Worm (Caenorhabditis elegans): ENCODE measurements around the gene ctsa-1.2.

The ctsa-1.2 gene

DNA sequence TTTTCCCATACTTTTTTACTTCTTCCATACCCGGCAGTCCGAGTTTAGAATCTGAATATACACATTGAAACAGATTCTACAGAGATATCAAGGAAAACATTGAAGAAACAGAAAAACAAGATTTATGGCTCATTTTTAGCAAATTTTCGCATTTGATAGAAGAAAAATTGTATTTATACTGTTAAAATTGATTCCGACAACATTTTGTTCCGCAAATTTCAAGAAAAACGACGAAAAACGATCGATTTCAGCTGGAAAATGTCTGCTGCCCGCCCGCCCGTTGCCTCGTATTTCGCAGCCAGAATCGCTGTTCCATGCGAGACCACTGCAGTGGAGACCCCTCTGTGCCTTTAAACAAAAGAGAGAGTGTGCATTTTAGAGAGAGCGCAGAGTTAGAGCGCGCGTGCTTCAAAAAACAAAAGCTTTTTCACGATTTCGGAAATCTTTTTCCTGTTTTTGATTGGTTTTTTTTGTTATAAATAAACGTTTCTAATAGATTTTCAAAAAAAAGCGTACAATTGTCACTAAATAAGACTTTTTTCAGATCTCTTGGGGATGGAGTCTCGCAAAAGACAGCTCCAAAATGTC lies 38.8 kb downstream of the ctsa-1.2 start, which contains the start of the genes patr-1 and dna-2 (continued):
- TF ChIP-seq madf-6 (GFP tag; IDR thresholded peaks at IDR 0.05) (peak; percentile 57), ama-1 (optimal IDR thresholded peaks at IDR 0.05) (no peak), ama-1 (GFP tag; optimal IDR thresholded peaks at IDR 0.05) (no peak), hlh-12 (tag; optimal IDR thresholded peaks at IDR 0.05) (no peak), unc-130 (GFP tag; optimal IDR thresholded peaks at IDR 0.05) (no peak), ztf-26 (tag; optimal IDR thresholded peaks at IDR 0.05) (no peak), ceh-58 (GFP tag; IDR thresholded peaks at IDR 0.05) (no peak), T26A5.8 (tag; optimal IDR thresholded peaks at IDR 0.05) (no peak), dpff-1 (tag; optimal IDR thresholded peaks at IDR 0.05) (no peak), nhr-90 (tag; optimal IDR thresholded peaks at IDR 0.05) (no peak), ZK185.1 (tag; optimal IDR thresholded peaks at IDR 0.05; ENCODE audit: poor library complexity, severe bottlenecking) (no peak), pbrm-1 (GFP tag; IDR thresholded peaks at IDR 0.05) (no peak), tbx-9 (tag; optimal IDR thresholded peaks at IDR 0.05; ENCODE audit: borderline replicate concordance) (no peak), F52B5.7 (tag; optimal IDR thresholded peaks at IDR 0.05) (no peak), rec-8 (tag; optimal IDR thresholded peaks at IDR 0.05) (no peak), let-607 (tag; optimal IDR thresholded peaks at IDR 0.05) (no peak), F37B4.10 (GFP tag; IDR thresholded peaks at IDR 0.05) (no peak), ztf-6 (GFP tag; IDR thresholded peaks at IDR 0.05) (no peak), ztf-25 (GFP tag; IDR thresholded peaks at IDR 0.05) (no peak), nhr-120 (GFP tag; IDR thresholded peaks at IDR 0.05) (no peak), hmg-20 (GFP tag; IDR thresholded peaks at IDR 0.05) (no peak), C17E4.6 (GFP tag; IDR thresholded peaks at IDR 0.05) (no peak), lsl-1 (GFP tag; optimal IDR thresholded peaks at IDR 0.05) (peak; percentile 65), attf-3 (GFP tag; conservative IDR thresholded peaks at IDR 0.05) (no peak), F57A8.1 (GFP tag; optimal IDR thresholded peaks at IDR 0.05) (no peak), F22D6.2 (tag; optimal IDR thresholded peaks at IDR 0.05) (no peak), sptf-2 (GFP tag; optimal IDR thresholded peaks at IDR 0.05) (no peak), die-1 (tag; optimal IDR thresholded peaks at IDR 0.05) (no peak), nhr-179 (tag; optimal IDR thresholded peaks at IDR 0.05) (no peak), dpl-1 (GFP tag; optimal IDR thresholded peaks at IDR 0.05) (peak; percentile 53), chd-7 (tag; optimal IDR thresholded peaks at IDR 0.05) (no peak), nfyb-1 (GFP tag; IDR thresholded peaks at IDR 0.05) (no peak), hsf-1 (GFP tag; IDR thresholded peaks at IDR 0.05) (no peak), pha-4 (tag; optimal IDR thresholded peaks at IDR 0.05) (no peak), sdz-38 (tag; optimal IDR thresholded peaks at IDR 0.05) (no peak), lin-35 (GFP tag; optimal IDR thresholded peaks at IDR 0.05) (peak in 1 of 3 experiments; percentile 50), attf-6 (GFP tag; IDR thresholded peaks at IDR 0.05) (no peak), Y53F4B.3 (GFP tag; IDR thresholded peaks at IDR 0.05) (no peak), mes-4 (tag; optimal IDR thresholded peaks at IDR 0.05) (no peak), snpc-4 (GFP tag; optimal IDR thresholded peaks at IDR 0.05) (no peak), snpc-4 (tag; optimal IDR thresholded peaks at IDR 0.05) (peak in 3 of 4 experiments; percentile 7 to 63 (median 44)), efl-1 (GFP tag; optimal IDR thresholded peaks at IDR 0.05) (peak; percentile 59), ztf-22 (GFP tag; optimal IDR thresholded peaks at IDR 0.05) (no peak), K11D2.4 (GFP tag; IDR thresholded peaks at IDR 0.05) (no peak), F23B12.7 (tag; optimal IDR thresholded peaks at IDR 0.05; ENCODE audit: insufficient read depth) (peak; percentile 63), lir-1 (GFP tag; conservative IDR thresholded peaks at IDR 0.05) (no peak), T07F8.4 (tag; optimal IDR thresholded peaks at IDR 0.05) (no peak), egl-44 (GFP tag; IDR thresholded peaks at IDR 0.05) (no peak), nhr-27 (tag; optimal IDR thresholded peaks at IDR 0.05) (no peak)

All from whole organism, young adult.